Worm (Caenorhabditis elegans) whole organism, young adult: ENCODE data around the gene ZC477.2.
A peak's percentile ranks its signal among the peaks of the same experiment; 100 is the strongest.

ENCODE experiments used
- B0261.1 ChIP-seq: sonication (generic microtip); optimal IDR thresholded peaks from 2 replicates; lab custom pipeline; 2016; ENCODE audit warnings: mild to moderate bottlenecking, missing genetic modification characterization, moderate library complexity, missing compliant biosample characterization
- C17E4.6 ChIP-seq: fragments of 200-800 bp; sonication (Bioruptor generic); IDR thresholded peaks from 2 replicates; pipeline ENCODE4 v1.3.6; 2022; ENCODE audit warnings: missing genetic modification reagents, missing genetic modification characterization, missing compliant biosample characterization
- F23B12.7 ChIP-seq: sonication (generic microtip); optimal IDR thresholded peaks from 2 replicates; lab custom pipeline; 2017; ENCODE audit warnings: missing genetic modification characterization, mild to moderate bottlenecking, missing compliant biosample characterization, antibody characterized with exemption, moderate library complexity; ENCODE audit not compliant: insufficient read depth
- F33H1.4 ChIP-seq: fragments of 200-800 bp; sonication (Bioruptor generic); IDR thresholded peaks from 2 replicates; pipeline ENCODE4 v1.3.6; 2022; ENCODE audit warnings: missing genetic modification reagents, missing genetic modification characterization, missing compliant biosample characterization
- K11D2.4 ChIP-seq: fragments of 200-800 bp; sonication (Bioruptor generic); IDR thresholded peaks from 2 replicates; pipeline ENCODE4 v1.3.6; 2022; ENCODE audit warnings: missing genetic modification reagents, missing genetic modification characterization, missing compliant biosample characterization
- K12H6.12 ChIP-seq: fragments of 200-800 bp; sonication (Bioruptor generic); optimal IDR thresholded peaks from 2 replicates; lab custom pipeline; 2018; ENCODE audit warnings: mild to moderate bottlenecking, missing genetic modification characterization, missing compliant biosample characterization
- Y53G8AR.9 ChIP-seq: fragments of 200-800 bp; sonication (Bioruptor generic); conservative IDR thresholded peaks from 2 replicates; pipeline ENCODE4 v1.3.6; 2022; ENCODE audit warnings: missing genetic modification reagents, missing genetic modification characterization, missing compliant biosample characterization
- Y56A3A.18 ChIP-seq: fragments of 200-800 bp; sonication (Bioruptor generic); IDR thresholded peaks from 2 replicates; pipeline ENCODE4 v1.3.6; 2022; ENCODE audit warnings: missing genetic modification reagents, missing genetic modification characterization, missing compliant biosample characterization
- ZK185.1 ChIP-seq: sonication (generic microtip); optimal IDR thresholded peaks from 2 replicates; lab custom pipeline; 2016; ENCODE audit warnings: mild to moderate bottlenecking, missing genetic modification characterization, missing compliant biosample characterization; ENCODE audit not compliant: poor library complexity, severe bottlenecking
- akir-1 ChIP-seq: fragments of 200-800 bp; sonication (Bioruptor generic); optimal IDR thresholded peaks from 2 replicates; lab custom pipeline; 2018; ENCODE audit warnings: mild to moderate bottlenecking, missing genetic modification characterization, moderate library complexity, missing compliant biosample characterization
- aptf-2 ChIP-seq: fragments of 200-800 bp; sonication (Bioruptor generic); conservative IDR thresholded peaks from 2 replicates; pipeline ENCODE4 v1.3.6; 2022; ENCODE audit warnings: missing genetic modification reagents, missing genetic modification characterization, missing compliant biosample characterization
- attf-5 ChIP-seq: fragments of 200-800 bp; sonication (Bioruptor generic); optimal IDR thresholded peaks from 2 replicates; lab custom pipeline; 2018; ENCODE audit warnings: mild to moderate bottlenecking, missing genetic modification characterization, missing compliant biosample characterization
- ccch-3 ChIP-seq: fragments of 200-800 bp; sonication (Bioruptor generic); optimal IDR thresholded peaks from 2 replicates; lab custom pipeline; 2018; ENCODE audit warnings: mild to moderate bottlenecking, missing genetic modification characterization, missing compliant biosample characterization
- die-1 ChIP-seq: sonication (generic microtip); optimal IDR thresholded peaks from 2 replicates; lab custom pipeline; 2016; ENCODE audit warnings: missing genotype, mild to moderate bottlenecking, missing genetic modification characterization, missing compliant biosample characterization
- dpl-1 ChIP-seq: fragments of 150-350 bp; optimal IDR thresholded peaks from 2 replicates; lab custom pipeline; 2014; ENCODE audit warnings: missing biosample characterization, missing genetic modification reagents, missing genetic modification characterization
- efl-1 ChIP-seq: fragments of 150-350 bp; optimal IDR thresholded peaks from 2 replicates; lab custom pipeline; 2014; ENCODE audit warnings: missing biosample characterization, missing genetic modification reagents, missing genetic modification characterization
- egl-18 ChIP-seq: fragments of 200-800 bp; sonication (Bioruptor generic); IDR thresholded peaks from 2 replicates; pipeline ENCODE4 v1.3.6; 2022; ENCODE audit warnings: missing genetic modification reagents, missing genetic modification characterization, missing compliant biosample characterization
- hrde-1 ChIP-seq: sonication (generic microtip); optimal IDR thresholded peaks from 2 replicates; lab custom pipeline; 2016; ENCODE audit warnings: missing genetic modification characterization, mild to moderate bottlenecking, missing compliant biosample characterization, moderate library complexity, missing genotype, missing genetic modification reagents, borderline replicate concordance
- lin-26 ChIP-seq: fragments of 200-800 bp; sonication (Bioruptor generic); IDR thresholded peaks from 2 replicates; pipeline ENCODE4 v1.3.6; 2022; ENCODE audit warnings: missing genetic modification reagents, missing genetic modification characterization, missing compliant biosample characterization
- madf-10 ChIP-seq: sonication (generic microtip); optimal IDR thresholded peaks from 2 replicates; lab custom pipeline; 2016; ENCODE audit warnings: mild to moderate bottlenecking, missing genetic modification characterization, missing compliant biosample characterization
- madf-3 ChIP-seq: fragments of 200-800 bp; sonication (Bioruptor generic); IDR thresholded peaks from 2 replicates; pipeline ENCODE4 v1.3.6; 2022; ENCODE audit warnings: missing genetic modification reagents, missing genetic modification characterization, missing compliant biosample characterization
- mel-28 ChIP-seq: sonication (generic microtip); optimal IDR thresholded peaks from 2 replicates; lab custom pipeline; 2016; ENCODE audit warnings: borderline replicate concordance, mild to moderate bottlenecking, missing genetic modification characterization, missing compliant biosample characterization
- mes-4 ChIP-seq: sonication (generic microtip); optimal IDR thresholded peaks from 2 replicates; lab custom pipeline; 2016; ENCODE audit warnings: missing genotype, missing genetic modification characterization, missing compliant biosample characterization
- nfya-1 ChIP-seq: sonication (generic microtip); optimal IDR thresholded peaks from 2 replicates; lab custom pipeline; 2017; ENCODE audit warnings: antibody characterized with exemption, missing compliant biosample characterization, missing genetic modification characterization, borderline replicate concordance; ENCODE audit not compliant: insufficient read depth
- nfyb-1 ChIP-seq: fragments of 200-800 bp; sonication (Bioruptor generic); IDR thresholded peaks from 2 replicates; pipeline ENCODE4 v1.3.6; 2022; ENCODE audit warnings: missing genetic modification reagents, missing genetic modification characterization, missing compliant biosample characterization
- pbrm-1 ChIP-seq: fragments of 200-800 bp; sonication (Bioruptor generic); IDR thresholded peaks from 2 replicates; pipeline ENCODE4 v1.3.6; 2022; ENCODE audit warnings: missing genetic modification reagents, missing genetic modification characterization, missing compliant biosample characterization
- rcor-1 ChIP-seq: fragments of 200-800 bp; sonication (Bioruptor generic); IDR thresholded peaks from 2 replicates; pipeline ENCODE4 v1.3.6; 2022; ENCODE audit warnings: missing genetic modification reagents, missing genetic modification characterization, missing compliant biosample characterization
- rec-8 ChIP-seq, 2 experiments: sonication (generic microtip); optimal IDR thresholded peaks; 2 replicates each; lab custom pipeline; 2016; ENCODE audit warnings: mild to moderate bottlenecking in 2 of 2, missing genetic modification characterization in 2 of 2, missing genetic modification reagents in 2 of 2, missing genotype in 2 of 2, missing biosample characterization in 1 of 2, missing compliant biosample characterization in 1 of 2, moderate library complexity in 1 of 2
- rpc-1 ChIP-seq, 2 experiments: fragments of 150-350 bp in 1 of 2; sonication (generic microtip) in 1 of 2; optimal IDR thresholded peaks; 2 replicates each; lab custom pipeline; 2014 to 2018; ENCODE audit warnings: missing biosample characterization in 1 of 2, missing genetic modification characterization in 1 of 2, missing genetic modification reagents in 1 of 2, missing genotype in 1 of 2
- sea-2 ChIP-seq: fragments of 200-800 bp; sonication (Bioruptor generic); IDR thresholded peaks from 2 replicates; pipeline ENCODE4 v1.3.6; 2022; ENCODE audit warnings: missing genetic modification characterization, missing compliant biosample characterization
- snpc-1.3 ChIP-seq: sonication (generic microtip); optimal IDR thresholded peaks from 2 replicates; lab custom pipeline; 2017; ENCODE audit warnings: missing genetic modification characterization, mild to moderate bottlenecking, missing compliant biosample characterization, antibody characterized with exemption, moderate library complexity, missing genotype, missing genetic modification reagents; ENCODE audit not compliant: insufficient read depth
- snpc-4 ChIP-seq, 5 experiments: fragments of 150-350 bp in 1 of 5; sonication (generic microtip) in 4 of 5; optimal IDR thresholded peaks; 2 replicates each; lab custom pipeline; 2014 to 2018; ENCODE audit warnings: missing genetic modification characterization in 5 of 5, missing biosample characterization in 3 of 5, antibody characterized with exemption in 2 of 5, mild to moderate bottlenecking in 2 of 5, missing compliant biosample characterization in 2 of 5, missing genotype in 2 of 5, moderate library complexity in 2 of 5, missing genetic modification reagents in 1 of 5
- somi-1 ChIP-seq: fragments of 200-800 bp; sonication (Bioruptor generic); optimal IDR thresholded peaks from 2 replicates; lab custom pipeline; 2018; ENCODE audit warnings: mild to moderate bottlenecking, missing genetic modification characterization, missing compliant biosample characterization
- sptf-2 ChIP-seq: fragments of 200-800 bp; sonication (Bioruptor generic); optimal IDR thresholded peaks from 2 replicates; lab custom pipeline; 2018; ENCODE audit warnings: mild to moderate bottlenecking, missing genetic modification characterization, missing compliant biosample characterization
- tbx-9 ChIP-seq: sonication (generic microtip); optimal IDR thresholded peaks from 2 replicates; lab custom pipeline; 2016; ENCODE audit warnings: borderline replicate concordance, missing genetic modification characterization, inconsistent platforms, missing compliant biosample characterization
- tlf-1 ChIP-seq: fragments of 200-800 bp; sonication (Bioruptor generic); optimal IDR thresholded peaks from 2 replicates; lab custom pipeline; 2018; ENCODE audit warnings: mild to moderate bottlenecking, missing genetic modification characterization, missing compliant biosample characterization
- unc-62 ChIP-seq: fragments of 150-350 bp; optimal IDR thresholded peaks from 2 replicates; lab custom pipeline; 2014; ENCODE audit warnings: missing biosample characterization, missing genetic modification reagents, missing genetic modification characterization
- xnd-1 ChIP-seq: sonication (generic microtip); optimal IDR thresholded peaks from 2 replicates; lab custom pipeline; 2016; ENCODE audit warnings: missing genotype, missing genetic modification reagents, missing genetic modification characterization, missing compliant biosample characterization
- zfh-2 ChIP-seq: fragments of 200-800 bp; sonication (Bioruptor generic); conservative IDR thresholded peaks from 2 replicates; pipeline ENCODE4 v1.3.6; 2022; ENCODE audit warnings: missing genetic modification reagents, missing genetic modification characterization, missing compliant biosample characterization
- ztf-18 ChIP-seq: sonication (generic microtip); optimal IDR thresholded peaks from 2 replicates; lab custom pipeline; 2016; ENCODE audit warnings: missing genotype, mild to moderate bottlenecking, missing genetic modification characterization, missing compliant biosample characterization
- ztf-26 ChIP-seq: sonication (generic microtip); optimal IDR thresholded peaks from 2 replicates; lab custom pipeline; 2017; ENCODE audit warnings: missing genetic modification characterization, missing compliant biosample characterization
- ztf-3 ChIP-seq: fragments of 200-800 bp; sonication (Bioruptor generic); optimal IDR thresholded peaks from 2 replicates; lab custom pipeline; 2018; ENCODE audit warnings: mild to moderate bottlenecking, missing genetic modification characterization, missing compliant biosample characterization
- ztf-6 ChIP-seq: fragments of 200-800 bp; sonication (Bioruptor generic); IDR thresholded peaks from 2 replicates; pipeline ENCODE4 v1.3.6; 2022; ENCODE audit warnings: missing genetic modification reagents, missing genetic modification characterization, missing compliant biosample characterization

Gene ZC477.2

DNA sequence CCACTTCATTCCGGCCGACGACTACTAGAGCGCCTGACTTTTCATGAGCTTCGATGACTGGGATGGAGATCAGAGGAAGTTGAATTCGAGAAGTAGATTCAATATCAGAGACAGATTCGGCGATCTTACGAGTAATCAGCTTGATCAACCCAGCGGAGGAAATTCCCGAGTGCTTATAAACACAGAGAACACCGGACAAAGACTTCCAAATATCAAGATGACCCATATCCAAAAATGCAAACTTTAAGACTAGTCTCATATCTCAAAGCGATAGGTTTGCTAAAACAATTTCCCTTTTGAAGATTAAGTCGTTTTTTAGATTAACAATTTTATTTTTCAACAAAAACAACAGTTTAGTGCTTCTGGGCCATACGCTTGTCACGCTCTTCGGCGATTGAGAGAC lies 24.6 kb upstream of the ZC477.2 start, which contains the start of gene Y43B11AR.3 (continued):
- TF ChIP-seq Y53G8AR.9 (GFP tag; lab: Robert Waterston, UW) (peak; percentile 94), C17E4.6 (GFP tag; lab: Robert Waterston, UW) (peak; percentile 83), ztf-3 (GFP tag; lab: Kevin White, UChicago) (no peak), mes-4 (tag; lab: Kevin White, UChicago) (peak; percentile 74), B0261.1 (tag; lab: Kevin White, UChicago) (peak; percentile 25), pbrm-1 (GFP tag; lab: Robert Waterston, UW) (peak; percentile 78), mel-28 (no peak), unc-62 (GFP tag; lab: Kevin White, UChicago) (no peak), nfyb-1 (peak; percentile 89), snpc-1.3 (tag; lab: Kevin White, UChicago) (peak; percentile 74), nfya-1 (tag; lab: Kevin White, UChicago) (no peak), rec-8 (tag; optimal IDR thresholded peaks at IDR 0.05; lab: Kevin White, UChicago) (peak in 1 of 2 experiments; percentile 75), K11D2.4 (GFP tag; lab: Robert Waterston, UW) (no peak), tbx-9 (no peak), sptf-2 (GFP tag; lab: Kevin White, UChicago) (peak; percentile 46), F33H1.4 (GFP tag; lab: Robert Waterston, UW) (peak; percentile 65), lin-26 (GFP tag; lab: Robert Waterston, UW) (peak; percentile 89), F23B12.7 (tag; lab: Kevin White, UChicago) (no peak), egl-18 (no peak), zfh-2 (GFP tag; lab: Robert Waterston, UW) (no peak), hrde-1 (tag; lab: Kevin White, UChicago) (peak; percentile 98), dpl-1 (GFP tag; lab: Kevin White, UChicago) (no peak), aptf-2 (GFP tag; lab: Robert Waterston, UW) (no peak), madf-10 (tag; lab: Kevin White, UChicago) (no peak), K12H6.12 (tag; lab: Kevin White, UChicago) (no peak), sea-2 (GFP tag; lab: Robert Waterston, UW) (no peak), xnd-1 (tag; lab: Kevin White, UChicago) (peak; percentile 50), ztf-26 (no peak), akir-1 (no peak)

DNA sequence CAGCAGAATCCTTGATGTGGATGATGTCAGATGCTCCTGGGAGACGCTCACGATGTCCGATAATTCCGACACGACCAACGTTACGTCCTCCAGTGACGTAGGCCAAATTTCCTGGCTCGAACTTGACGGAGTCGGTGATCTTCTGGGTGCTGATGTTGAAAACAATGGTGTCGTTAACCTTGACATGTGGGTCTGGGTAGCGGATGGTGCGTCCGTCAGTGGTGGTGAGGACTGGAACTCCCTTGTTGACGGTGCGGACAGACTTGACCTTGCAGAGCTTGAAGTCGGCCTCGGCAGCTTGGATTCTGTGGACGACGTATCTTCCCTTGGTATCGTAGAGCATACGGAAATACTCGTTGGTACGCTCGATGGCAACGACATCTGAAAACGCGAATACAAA lies 24.0 kb upstream of the ZC477.2 start:
- TF ChIP-seq Y56A3A.18 (0 out of 2 replicates have a peak, but pooled peaks have one; percentile 52), attf-5 (GFP tag; lab: Kevin White, UChicago) (no peak)

DNA sequence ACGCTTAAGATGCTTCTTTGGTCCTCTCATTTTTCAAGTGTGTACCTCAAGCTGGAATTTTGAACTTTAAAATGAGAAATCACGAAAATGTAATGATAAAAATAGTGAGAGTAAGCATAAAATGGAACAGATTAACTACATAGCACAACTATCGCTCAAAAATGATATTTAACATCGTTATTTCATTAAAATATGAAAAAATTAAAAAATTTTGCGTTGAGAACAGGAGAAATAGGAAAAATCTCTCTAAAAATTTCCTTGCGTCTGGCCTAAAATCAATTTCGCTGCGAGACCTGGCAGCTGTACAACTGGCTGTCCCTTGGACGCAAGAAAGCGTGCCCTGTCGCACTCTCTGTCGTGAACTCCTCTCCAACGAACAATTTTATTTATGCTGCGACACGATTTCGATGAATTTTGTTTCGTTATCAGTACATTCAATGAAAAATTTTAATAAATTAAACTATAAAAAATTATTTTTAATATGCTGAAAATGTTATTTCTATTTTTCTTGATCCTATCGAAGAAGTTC lies 23.3 kb upstream of the ZC477.2 start, which contains the start of gene rps-4:
rps-4 (minus strand) TSS at position 51 of the 529 bp plus-strand sequence.
- TF ChIP-seq mes-4 (tag; lab: Kevin White, UChicago) (no peak), ZK185.1 (tag; lab: Kevin White, UChicago) (peak; percentile 77), nfya-1 (tag; lab: Kevin White, UChicago) (no peak), efl-1 (GFP tag; lab: Kevin White, UChicago) (peak; percentile 52), mel-28 (no peak), zfh-2 (GFP tag; lab: Robert Waterston, UW) (no peak), snpc-4 (GFP tag; optimal IDR thresholded peaks at IDR 0.05; lab: Kevin White, UChicago) (peak; percentile 37), snpc-4 (tag; optimal IDR thresholded peaks at IDR 0.05; lab: Kevin White, UChicago) (peak; percentile 60 to 88 (median 76)), die-1 (tag; lab: Kevin White, UChicago) (no peak), ztf-6 (GFP tag; lab: Robert Waterston, UW) (no peak), rcor-1 (GFP tag; lab: Robert Waterston, UW) (peak; percentile 52), pbrm-1 (GFP tag; lab: Robert Waterston, UW) (peak; percentile 79), madf-10 (tag; lab: Kevin White, UChicago) (peak; percentile 58), ztf-18 (peak; percentile 84), F23B12.7 (tag; lab: Kevin White, UChicago) (peak; percentile 90), tlf-1 (GFP tag; lab: Kevin White, UChicago) (peak; percentile 73), madf-3 (GFP tag; lab: Robert Waterston, UW) (peak; percentile 37; the same call in 1 of the 2 replicates), ccch-3 (GFP tag; lab: Kevin White, UChicago) (no peak), somi-1 (peak; percentile 24), rpc-1 (optimal IDR thresholded peaks at IDR 0.05; lab: Kevin White, UChicago) (no peak), rpc-1 (tag; optimal IDR thresholded peaks at IDR 0.05; lab: Kevin White, UChicago) (no peak)
